Worm (Caenorhabditis elegans) whole organism, L1 larva: Measurements from ENCODE around the gene F43G6.16.

Source experiments
- C04F5.9 ChIP-seq: sonication (generic microtip); optimal IDR thresholded peaks from 2 replicates; lab custom pipeline; 2016; ENCODE audit warnings: missing genetic modification characterization, missing compliant biosample characterization
- F16B12.6 ChIP-seq: fragments of 150-350 bp; optimal IDR thresholded peaks from 2 replicates; lab custom pipeline; 2014; ENCODE audit warnings: missing biosample characterization, missing genetic modification characterization
- Y116A8C.19 ChIP-seq: sonication (generic microtip); optimal IDR thresholded peaks from 2 replicates; lab custom pipeline; 2016; ENCODE audit warnings: missing compliant biosample characterization, missing genetic modification characterization, borderline replicate concordance
- ama-1 ChIP-seq: fragments of 150-350 bp; optimal IDR thresholded peaks from 2 replicates; lab custom pipeline; 2014
- dpl-1 ChIP-seq, 3 experiments: fragments of 150-350 bp in 2 of 3; sonication (generic microtip) in 1 of 3; optimal IDR thresholded peaks; 2 replicates each; lab custom pipeline; 2014 to 2017; ENCODE audit warnings: missing biosample characterization in 3 of 3, missing genetic modification characterization in 3 of 3, missing genetic modification reagents in 3 of 3
- elt-2 ChIP-seq: sonication (generic microtip); optimal IDR thresholded peaks from 2 replicates; lab custom pipeline; 2016; ENCODE audit warnings: missing genetic modification characterization, mild to moderate bottlenecking, inconsistent platforms, missing compliant biosample characterization, missing genetic modification reagents
- elt-3 ChIP-seq, 6 experiments: fragments of 150-350 bp in 1 of 6; sonication (generic microtip); optimal IDR thresholded peaks; 2 replicates each; lab custom pipeline; 2017 to 2018; ENCODE audit warnings: missing biosample characterization in 6 of 6, missing genetic modification characterization in 6 of 6, inconsistent platforms in 1 of 6
- ets-5 ChIP-seq: fragments of 200-800 bp; sonication (Bioruptor generic); IDR thresholded peaks from 2 replicates; pipeline ENCODE4 v1.3.6; 2022; ENCODE audit warnings: missing genetic modification characterization, missing compliant biosample characterization
- fkh-10 ChIP-seq: sonication (generic microtip); optimal IDR thresholded peaks from 2 replicates; lab custom pipeline; 2017; ENCODE audit warnings: missing biosample characterization, missing genetic modification reagents, missing genetic modification characterization
- fkh-4 ChIP-seq: sonication (generic microtip); optimal IDR thresholded peaks from 2 replicates; lab custom pipeline; 2016; ENCODE audit warnings: missing compliant biosample characterization, missing genetic modification characterization, borderline replicate concordance
- fkh-8 ChIP-seq: sonication (generic microtip); optimal IDR thresholded peaks from 2 replicates; lab custom pipeline; 2016; ENCODE audit warnings: mild to moderate bottlenecking, missing genetic modification characterization, missing compliant biosample characterization
- fos-1 ChIP-seq: fragments of 150-350 bp; optimal IDR thresholded peaks from 2 replicates; lab custom pipeline; 2014; ENCODE audit warnings: missing biosample characterization, missing genetic modification characterization
- hlh-4 ChIP-seq: sonication (generic microtip); optimal IDR thresholded peaks from 2 replicates; lab custom pipeline; 2016; ENCODE audit warnings: mild to moderate bottlenecking, missing genetic modification characterization, missing compliant biosample characterization
- irx-1 ChIP-seq: sonication (generic microtip); optimal IDR thresholded peaks from 2 replicates; lab custom pipeline; 2016; ENCODE audit warnings: missing genetic modification characterization, missing compliant biosample characterization
- isw-1 ChIP-seq: fragments of 200-800 bp; sonication (Bioruptor generic); IDR thresholded peaks from 2 replicates; pipeline ENCODE4 v1.3.6; 2022; ENCODE audit warnings: missing genetic modification characterization, missing compliant biosample characterization
- jun-1 ChIP-seq: fragments of 150-350 bp; optimal IDR thresholded peaks from 2 replicates; lab custom pipeline; 2014; ENCODE audit warnings: missing biosample characterization, missing genetic modification reagents, missing genetic modification characterization
- lin-13 ChIP-seq: fragments of 150-350 bp; optimal IDR thresholded peaks from 2 replicates; lab custom pipeline; 2014; ENCODE audit warnings: missing biosample characterization, missing genetic modification reagents, missing genetic modification characterization
- lin-14 ChIP-seq: fragments of 200-800 bp; sonication (Bioruptor generic); optimal IDR thresholded peaks from 2 replicates; lab custom pipeline; 2018; ENCODE audit warnings: mild to moderate bottlenecking, missing genetic modification characterization, moderate library complexity, missing compliant biosample characterization
- lin-35 ChIP-seq, 2 experiments: fragments of 150-350 bp; optimal IDR thresholded peaks; 2 replicates each; lab custom pipeline; 2014; ENCODE audit warnings: missing biosample characterization in 2 of 2, missing genetic modification characterization in 2 of 2, missing genetic modification reagents in 2 of 2
- lsy-2 ChIP-seq, 2 experiments: fragments of 150-350 bp; optimal IDR thresholded peaks; 2 replicates each; lab custom pipeline; 2014; ENCODE audit warnings: missing biosample characterization in 2 of 2, missing genetic modification characterization in 2 of 2
- mep-1 ChIP-seq: fragments of 150-350 bp; optimal IDR thresholded peaks from 2 replicates; lab custom pipeline; 2014; ENCODE audit warnings: missing biosample characterization, missing genetic modification characterization
- nhr-19 ChIP-seq: fragments of 200-800 bp; sonication (Bioruptor generic); conservative IDR thresholded peaks from 2 replicates; pipeline ENCODE4 v1.3.6; 2022; ENCODE audit warnings: missing genetic modification characterization, missing compliant biosample characterization
- nhr-20 ChIP-seq: sonication (generic microtip); optimal IDR thresholded peaks from 2 replicates; lab custom pipeline; 2016; ENCODE audit warnings: mild to moderate bottlenecking, missing genetic modification characterization, missing compliant biosample characterization
- nhr-237 ChIP-seq: fragments of 150-350 bp; optimal IDR thresholded peaks from 2 replicates; lab custom pipeline; 2014; ENCODE audit warnings: missing biosample characterization, missing genetic modification characterization
- nhr-28 ChIP-seq: fragments of 150-350 bp; optimal IDR thresholded peaks from 2 replicates; lab custom pipeline; 2014; ENCODE audit warnings: missing biosample characterization, missing genetic modification characterization
- nhr-71 ChIP-seq: sonication (generic microtip); optimal IDR thresholded peaks from 2 replicates; lab custom pipeline; 2016; ENCODE audit warnings: mild to moderate bottlenecking, missing genetic modification characterization, moderate library complexity, missing compliant biosample characterization
- nhr-76 ChIP-seq: sonication (generic microtip); optimal IDR thresholded peaks from 2 replicates; lab custom pipeline; 2017; ENCODE audit warnings: missing biosample characterization, missing genetic modification characterization
- nhr-85 ChIP-seq: sonication (generic microtip); peaks from one replicate; lab custom pipeline; 2016; ENCODE audit warnings: missing genetic modification characterization, inconsistent platforms, missing compliant biosample characterization
- pax-3 ChIP-seq: fragments of 200-800 bp; sonication (Bioruptor generic); optimal IDR thresholded peaks from 2 replicates; lab custom pipeline; 2018; ENCODE audit warnings: mild to moderate bottlenecking, missing genetic modification characterization, moderate library complexity, missing compliant biosample characterization
- rnt-1 ChIP-seq: sonication (generic microtip); optimal IDR thresholded peaks from 2 replicates; lab custom pipeline; 2016; ENCODE audit warnings: mild to moderate bottlenecking, missing genetic modification characterization, moderate library complexity, missing compliant biosample characterization
- snpc-4 ChIP-seq: fragments of 150-350 bp; optimal IDR thresholded peaks from 2 replicates; lab custom pipeline; 2014; ENCODE audit warnings: missing biosample characterization, missing genetic modification characterization
- snu-23 ChIP-seq: sonication (generic microtip); optimal IDR thresholded peaks from 2 replicates; lab custom pipeline; 2016; ENCODE audit warnings: missing genetic modification characterization, missing compliant biosample characterization
- sptf-1 ChIP-seq: fragments of 150-350 bp; optimal IDR thresholded peaks from 2 replicates; lab custom pipeline; 2014; ENCODE audit warnings: missing biosample characterization, missing genetic modification characterization
- swsn-7 ChIP-seq: sonication (generic microtip); optimal IDR thresholded peaks from 2 replicates; lab custom pipeline; 2016; ENCODE audit warnings: missing genetic modification characterization, missing compliant biosample characterization
- tbx-2 ChIP-seq: sonication (generic microtip); optimal IDR thresholded peaks from 2 replicates; lab custom pipeline; 2016; ENCODE audit warnings: missing genetic modification characterization, missing compliant biosample characterization
- tlp-1 ChIP-seq: fragments of 150-350 bp; optimal IDR thresholded peaks from 2 replicates; lab custom pipeline; 2014; ENCODE audit warnings: missing biosample characterization, missing genetic modification characterization
- unc-62 ChIP-seq: fragments of 150-350 bp; optimal IDR thresholded peaks from 2 replicates; lab custom pipeline; 2014; ENCODE audit warnings: missing biosample characterization, missing genetic modification reagents, missing genetic modification characterization
- unc-86 ChIP-seq: sonication (generic microtip); optimal IDR thresholded peaks from 2 replicates; lab custom pipeline; 2016; ENCODE audit warnings: missing genetic modification characterization, missing compliant biosample characterization
- unc-98 ChIP-seq: fragments of 200-800 bp; sonication (Bioruptor generic); IDR thresholded peaks from 2 replicates; pipeline ENCODE4 v1.3.6; 2022; ENCODE audit warnings: missing genetic modification characterization, missing compliant biosample characterization
- vab-15 ChIP-seq: sonication (generic microtip); optimal IDR thresholded peaks from 2 replicates; lab custom pipeline; 2017; ENCODE audit warnings: missing genotype, mild to moderate bottlenecking, missing genetic modification characterization, missing compliant biosample characterization
- zag-1 ChIP-seq: fragments of 150-350 bp; optimal IDR thresholded peaks from 2 replicates; lab custom pipeline; 2014; ENCODE audit warnings: missing biosample characterization, missing genetic modification characterization
- zip-4 ChIP-seq: fragments of 200-800 bp; sonication (Bioruptor generic); optimal IDR thresholded peaks from 2 replicates; lab custom pipeline; 2018; ENCODE audit warnings: mild to moderate bottlenecking, missing genetic modification characterization, moderate library complexity, missing compliant biosample characterization
- ztf-11 ChIP-seq, 2 experiments: sonication (generic microtip); optimal IDR thresholded peaks; 2 replicates each; lab custom pipeline; 2016 to 2017; ENCODE audit warnings: missing genetic modification characterization in 2 of 2, missing biosample characterization in 1 of 2, missing compliant biosample characterization in 1 of 2

The F43G6.16 gene

ce11 chrII:11810436-11810835 lies 28.0 kb upstream of the F43G6.16 start, which contains the start of gene F43G6.7:
Gene F43G6.7, plus strand, starts transcription at chrII:11810790.
- TF ChIP-seq lsy-2 (tag; optimal IDR thresholded peaks at IDR 0.05; lab: Kevin White, UChicago) (no peak), pax-3 (tag; lab: Kevin White, UChicago) (no peak), C04F5.9 (no peak), F16B12.6 (no peak), nhr-76 (tag; lab: Kevin White, UChicago) (no peak), irx-1 (no peak), lin-14 (GFP tag; lab: Kevin White, UChicago) (no peak), rnt-1 (tag; lab: Kevin White, UChicago) (no peak), fos-1 (tag; lab: Kevin White, UChicago) (no peak), nhr-19 (GFP tag; lab: Robert Waterston, UW) (no peak), fkh-4 (no peak), nhr-85 (no peak)

- TF ChIP-seq elt-3 (tag; optimal IDR thresholded peaks at IDR 0.05; lab: Kevin White, UChicago) (no peak), lsy-2 (tag; optimal IDR thresholded peaks at IDR 0.05; lab: Kevin White, UChicago) (no peak), irx-1 (no peak), snpc-4 (no peak), nhr-28 (no peak), jun-1 (tag; lab: Kevin White, UChicago) (no peak), Y116A8C.19 (tag; lab: Kevin White, UChicago) (no peak), snu-23 (no peak), tlp-1 (no peak), sptf-1 (no peak), ama-1 (no peak), vab-15 (no peak), swsn-7 (tag; lab: Kevin White, UChicago) (no peak), tbx-2 (tag; lab: Kevin White, UChicago) (no peak), fkh-10 (no peak), dpl-1 (GFP tag; optimal IDR thresholded peaks at IDR 0.05; lab: Kevin White, UChicago) (no peak), hlh-4 (tag; lab: Kevin White, UChicago) (no peak), nhr-19 (GFP tag; lab: Robert Waterston, UW) (no peak)
These were observed 26.5 kb upstream of the F43G6.16 start, which contains the start of gene F43G6.10 for ce11 chrII:11808979-11809378. Gene F43G6.10, plus strand, starts transcription at chrII:11809349.

ce11 chrII:11806256-11806655 lies 23.8 kb upstream of the F43G6.16 start, which contains the start of gene jmjd-1.1:
Gene jmjd-1.1, plus strand, starts transcription at chrII:11806556.
- no peak for TF ChIP-seq jun-1 (tag; lab: Kevin White, UChicago)
- no peak for TF ChIP-seq lin-14 (GFP tag; lab: Kevin White, UChicago)
- no peak for TF ChIP-seq zip-4 (GFP tag; lab: Kevin White, UChicago)
- no peak for TF ChIP-seq ets-5 (GFP tag; lab: Robert Waterston, UW)
- no peak for TF ChIP-seq fkh-10
- TF ChIP-seq lsy-2 (tag; optimal IDR thresholded peaks at IDR 0.05; lab: Kevin White, UChicago), result no peak
- no peak for TF ChIP-seq tlp-1
- TF ChIP-seq nhr-20 (tag; lab: Kevin White, UChicago), result no peak
- no peak for TF ChIP-seq unc-86
- no peak for TF ChIP-seq nhr-85
- no peak for TF ChIP-seq lin-13 (GFP tag; lab: Kevin White, UChicago)
- no peak for TF ChIP-seq unc-62 (GFP tag; lab: Kevin White, UChicago)
- no peak for TF ChIP-seq isw-1 (GFP tag; lab: Robert Waterston, UW)
- no peak for TF ChIP-seq nhr-19 (GFP tag; lab: Robert Waterston, UW)
- no peak for TF ChIP-seq nhr-71
- TF ChIP-seq fkh-8 (tag; lab: Kevin White, UChicago), result no peak
- no peak for TF ChIP-seq unc-98 (GFP tag; lab: Robert Waterston, UW)
- TF ChIP-seq mep-1 (tag; lab: Kevin White, UChicago), result no peak

- TF ChIP-seq elt-2 (tag; lab: Kevin White, UChicago), result no peak
- no peak for TF ChIP-seq ztf-11 (tag; optimal IDR thresholded peaks at IDR 0.05; lab: Kevin White, UChicago)
- no peak for TF ChIP-seq snu-23
- no peak for TF ChIP-seq nhr-19 (GFP tag; lab: Robert Waterston, UW)
- TF ChIP-seq lin-35 (GFP tag; optimal IDR thresholded peaks at IDR 0.05; lab: Kevin White, UChicago), result no peak
- no peak for TF ChIP-seq nhr-237 (tag; lab: Kevin White, UChicago)
- TF ChIP-seq zag-1 (tag; lab: Kevin White, UChicago), result no peak
These were observed 20.0 kb upstream of the F43G6.16 start, which contains the start of gene F43G6.17 for ce11 chrII:11802451-11802850. Gene F43G6.17, plus strand, starts transcription at chrII:11802751.
